Worm (Caenorhabditis elegans): ENCODE results near the gene C03B1.5.

The C03B1.5 gene

ce11 chrX:6385185-6385584, 29.8 kb downstream of the C03B1.5 start, which contains the start of gene igdb-3:
Gene igdb-3, plus strand, starts transcription at chrX:6385485.
- TF ChIP-seq unc-62 (GFP tag; optimal IDR thresholded peaks at IDR 0.05): no peak

ce11 chrX:6388639-6389038, 33.3 kb downstream of the C03B1.5 start:
- TF ChIP-seq unc-62 (GFP tag; optimal IDR thresholded peaks at IDR 0.05): no peak

ce11 chrX:6391491-6391890, 36.1 kb downstream of the C03B1.5 start, which contains the start of gene igcm-2:
Gene igcm-2, minus strand, starts transcription at chrX:6391591.
- no peak for TF ChIP-seq unc-62 (GFP tag; optimal IDR thresholded peaks at IDR 0.05)

ce11 chrX:6399450-6399849, 44.1 kb downstream of the C03B1.5 start:
- TF ChIP-seq unc-62 (GFP tag; optimal IDR thresholded peaks at IDR 0.05): no peak

ce11 chrX:6403122-6403521, 47.7 kb downstream of the C03B1.5 start, which contains the start of gene glt-4:
Gene glt-4, plus strand, starts transcription at chrX:6403422.
- TF ChIP-seq unc-62 (GFP tag; optimal IDR thresholded peaks at IDR 0.05): no peak

- no peak for TF ChIP-seq unc-62 (GFP tag; optimal IDR thresholded peaks at IDR 0.05)
These were observed 50.5 kb downstream of the C03B1.5 start for ce11 chrX:6405905-6406304.

Data from whole organism, dauer.